Worm (Caenorhabditis elegans) whole organism, L4/young adult: ENCODE measurements around the gene clec-160.

Experiments used
- W03F9.2 ChIP-seq: fragments of 150-350 bp; optimal IDR thresholded peaks from 2 replicates; lab custom pipeline; 2014; ENCODE audit warnings: missing biosample characterization, missing genetic modification characterization
- dao-5 ChIP-seq: sonication (generic microtip); optimal IDR thresholded peaks from 2 replicates; lab custom pipeline; 2016; ENCODE audit warnings: missing genotype, missing genetic modification characterization, moderate library complexity, missing compliant biosample characterization
- him-1 ChIP-seq: sonication (generic microtip); optimal IDR thresholded peaks from 2 replicates; lab custom pipeline; 2016; ENCODE audit warnings: missing genotype, missing genetic modification reagents, missing genetic modification characterization, missing compliant biosample characterization

DNA sequence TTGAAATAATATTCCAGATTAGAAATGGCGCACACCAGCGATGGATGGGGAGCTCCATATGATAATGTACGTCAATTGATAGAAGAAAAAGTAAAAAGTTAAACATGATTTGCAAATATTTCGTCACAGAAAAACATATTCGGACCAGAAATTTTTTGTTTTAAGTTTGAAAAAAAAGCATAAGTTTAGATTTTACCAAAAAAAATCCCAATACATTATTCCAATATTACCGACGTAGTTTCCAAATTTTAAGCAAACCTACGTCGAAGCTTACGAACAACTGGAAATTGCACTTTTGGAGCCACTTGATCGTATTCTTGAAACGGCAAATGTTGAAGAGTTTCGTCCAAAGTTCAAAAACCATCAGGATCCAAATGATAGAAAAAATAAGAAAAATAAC, 43.1 kb downstream of the clec-160 start, which contains the start of gene henn-1:
- TF ChIP-seq dao-5 (tag; lab: Kevin White, UChicago) = no peak
- TF ChIP-seq him-1 (tag; lab: Kevin White, UChicago) = no peak
- no peak for TF ChIP-seq W03F9.2
